Worm (Caenorhabditis elegans) whole organism, L1 larva: ENCODE results near the gene cyp-13B2.

Source experiments
- C16A3.4 ChIP-seq: fragments of 150-350 bp; optimal IDR thresholded peaks from 2 replicates; lab custom pipeline; 2014; ENCODE audit warnings: missing biosample characterization, missing genetic modification characterization
- F16B12.6 ChIP-seq: fragments of 150-350 bp; optimal IDR thresholded peaks from 2 replicates; lab custom pipeline; 2014; ENCODE audit warnings: missing biosample characterization, missing genetic modification characterization
- ceh-88 ChIP-seq: fragments of 200-800 bp; sonication (Bioruptor generic); IDR thresholded peaks from 2 replicates; pipeline ENCODE4 v1.3.6; 2022; ENCODE audit warnings: missing genetic modification characterization, missing compliant biosample characterization
- efl-1 ChIP-seq, 4 experiments: fragments of 150-350 bp; optimal IDR thresholded peaks in 3 of 4; peaks in 1 of 4; 1 replicate in 1 of 4; 2 replicates in 3 of 4; lab custom pipeline; 2014; ENCODE audit warnings: missing biosample characterization in 2 of 4, missing genetic modification characterization in 2 of 4, missing genetic modification reagents in 2 of 4
- egl-13 ChIP-seq: sonication (generic microtip); optimal IDR thresholded peaks from 2 replicates; lab custom pipeline; 2016; ENCODE audit warnings: missing genotype, missing genetic modification reagents, missing genetic modification characterization, missing compliant biosample characterization
- elt-2 ChIP-seq: sonication (generic microtip); optimal IDR thresholded peaks from 2 replicates; lab custom pipeline; 2016; ENCODE audit warnings: missing genetic modification characterization, mild to moderate bottlenecking, inconsistent platforms, missing compliant biosample characterization, missing genetic modification reagents
- elt-3 ChIP-seq, 6 experiments: fragments of 150-350 bp in 1 of 6; sonication (generic microtip); optimal IDR thresholded peaks; 2 replicates each; lab custom pipeline; 2017 to 2018; ENCODE audit warnings: missing biosample characterization in 6 of 6, missing genetic modification characterization in 6 of 6, inconsistent platforms in 1 of 6
- ets-5 ChIP-seq: fragments of 200-800 bp; sonication (Bioruptor generic); IDR thresholded peaks from 2 replicates; pipeline ENCODE4 v1.3.6; 2022; ENCODE audit warnings: missing genetic modification characterization, missing compliant biosample characterization
- fkh-8 ChIP-seq: sonication (generic microtip); optimal IDR thresholded peaks from 2 replicates; lab custom pipeline; 2016; ENCODE audit warnings: mild to moderate bottlenecking, missing genetic modification characterization, missing compliant biosample characterization
- grh-1 ChIP-seq: fragments of 200-800 bp; sonication (Bioruptor generic); IDR thresholded peaks from 2 replicates; pipeline ENCODE4 v1.3.6; 2022; ENCODE audit warnings: missing genetic modification reagents, missing genetic modification characterization, missing compliant biosample characterization
- hpl-2 ChIP-seq: fragments of 150-350 bp; optimal IDR thresholded peaks from 2 replicates; lab custom pipeline; 2014; ENCODE audit warnings: missing biosample characterization, missing genetic modification reagents, missing genetic modification characterization
- jun-1 ChIP-seq: fragments of 150-350 bp; optimal IDR thresholded peaks from 2 replicates; lab custom pipeline; 2014; ENCODE audit warnings: missing biosample characterization, missing genetic modification reagents, missing genetic modification characterization
- lin-13 ChIP-seq: fragments of 150-350 bp; optimal IDR thresholded peaks from 2 replicates; lab custom pipeline; 2014; ENCODE audit warnings: missing biosample characterization, missing genetic modification reagents, missing genetic modification characterization
- lin-15B ChIP-seq: fragments of 150-350 bp; sonication (generic microtip); optimal IDR thresholded peaks from 3 replicates; lab custom pipeline; 2014; ENCODE audit warnings: missing biosample characterization, missing genetic modification characterization
- lin-35 ChIP-seq, 2 experiments: fragments of 150-350 bp; optimal IDR thresholded peaks; 2 replicates each; lab custom pipeline; 2014; ENCODE audit warnings: missing biosample characterization in 2 of 2, missing genetic modification characterization in 2 of 2, missing genetic modification reagents in 2 of 2
- lin-39 ChIP-seq: fragments of 150-350 bp; optimal IDR thresholded peaks from 2 replicates; lab custom pipeline; 2014; ENCODE audit warnings: missing biosample characterization, missing genetic modification reagents, missing genetic modification characterization
- mdl-1 ChIP-seq, 2 experiments: fragments of 150-350 bp; optimal IDR thresholded peaks; 2 replicates each; lab custom pipeline; 2014 to 2017; ENCODE audit warnings: missing biosample characterization in 2 of 2, missing genetic modification characterization in 2 of 2, inconsistent platforms in 1 of 2
- nhr-19 ChIP-seq: fragments of 200-800 bp; sonication (Bioruptor generic); conservative IDR thresholded peaks from 2 replicates; pipeline ENCODE4 v1.3.6; 2022; ENCODE audit warnings: missing genetic modification characterization, missing compliant biosample characterization
- nhr-20 ChIP-seq: sonication (generic microtip); optimal IDR thresholded peaks from 2 replicates; lab custom pipeline; 2016; ENCODE audit warnings: mild to moderate bottlenecking, missing genetic modification characterization, missing compliant biosample characterization
- nhr-28 ChIP-seq: fragments of 150-350 bp; optimal IDR thresholded peaks from 2 replicates; lab custom pipeline; 2014; ENCODE audit warnings: missing biosample characterization, missing genetic modification characterization
- nhr-47 ChIP-seq: sonication (generic microtip); optimal IDR thresholded peaks from 2 replicates; lab custom pipeline; 2016; ENCODE audit warnings: mild to moderate bottlenecking, missing genetic modification characterization, moderate library complexity, missing compliant biosample characterization
- nhr-84 ChIP-seq: sonication (generic microtip); optimal IDR thresholded peaks from 2 replicates; lab custom pipeline; 2017; ENCODE audit warnings: missing biosample characterization, missing genetic modification characterization
- nhr-90 ChIP-seq: sonication (generic microtip); optimal IDR thresholded peaks from 2 replicates; lab custom pipeline; 2016; ENCODE audit warnings: mild to moderate bottlenecking, missing genetic modification characterization, missing compliant biosample characterization; ENCODE audit not compliant: poor library complexity
- pax-3 ChIP-seq: fragments of 200-800 bp; sonication (Bioruptor generic); optimal IDR thresholded peaks from 2 replicates; lab custom pipeline; 2018; ENCODE audit warnings: mild to moderate bottlenecking, missing genetic modification characterization, moderate library complexity, missing compliant biosample characterization
- pqm-1 ChIP-seq: sonication (generic microtip); optimal IDR thresholded peaks from 3 replicates; lab custom pipeline; 2017; ENCODE audit warnings: missing biosample characterization, missing genetic modification characterization
- rnt-1 ChIP-seq: sonication (generic microtip); optimal IDR thresholded peaks from 2 replicates; lab custom pipeline; 2016; ENCODE audit warnings: mild to moderate bottlenecking, missing genetic modification characterization, moderate library complexity, missing compliant biosample characterization
- skn-1 ChIP-seq: fragments of 150-350 bp; optimal IDR thresholded peaks from 2 replicates; lab custom pipeline; 2014; ENCODE audit warnings: missing biosample characterization, missing genetic modification characterization
- sox-4 ChIP-seq: sonication (generic microtip); optimal IDR thresholded peaks from 2 replicates; lab custom pipeline; 2016; ENCODE audit warnings: missing genetic modification characterization, missing compliant biosample characterization
- tlp-1 ChIP-seq: fragments of 150-350 bp; optimal IDR thresholded peaks from 2 replicates; lab custom pipeline; 2014; ENCODE audit warnings: missing biosample characterization, missing genetic modification characterization
- unc-130 ChIP-seq: fragments of 150-350 bp; optimal IDR thresholded peaks from 2 replicates; lab custom pipeline; 2017; ENCODE audit warnings: missing biosample characterization, missing genetic modification characterization, inconsistent platforms
- xbp-1 ChIP-seq: sonication (generic microtip); optimal IDR thresholded peaks from 2 replicates; lab custom pipeline; 2016; ENCODE audit warnings: missing genetic modification characterization, missing compliant biosample characterization
- ztf-4 ChIP-seq: fragments of 150-350 bp; optimal IDR thresholded peaks from 2 replicates; lab custom pipeline; 2014; ENCODE audit warnings: missing biosample characterization, missing genetic modification characterization

Gene cyp-13B2

ce11 chrX:14213314-14213713, 12.1 kb upstream of the cyp-13B2 start:
- TF ChIP-seq elt-2, result peak; percentile 29
- no peak for TF ChIP-seq nhr-84

ce11 chrX:14214520-14215023, 10.8 kb upstream of the cyp-13B2 start, which contains the start of gene K06G5.1:
Gene K06G5.1 (plus strand): TSS chrX:14214973.
- TF ChIP-seq egl-13 (tag; lab: Kevin White, UChicago), result no peak
- peak; percentile 80 for TF ChIP-seq pqm-1 (tag; lab: Kevin White, UChicago)
- no peak for TF ChIP-seq fkh-8 (tag; lab: Kevin White, UChicago)
- no peak for TF ChIP-seq xbp-1 (tag; lab: Kevin White, UChicago)
- TF ChIP-seq grh-1, result no peak
- peak in 1 of 2 experiments; percentile 44 for TF ChIP-seq lin-35 (GFP tag; optimal IDR thresholded peaks at IDR 0.05; lab: Kevin White, UChicago)
- peak; percentile 33 for TF ChIP-seq nhr-90 (tag; lab: Kevin White, UChicago)
- peak; percentile 20 for TF ChIP-seq nhr-20
- peak; percentile 14 for TF ChIP-seq hpl-2 (GFP tag; lab: Kevin White, UChicago)
- no peak for TF ChIP-seq skn-1 (tag; lab: Kevin White, UChicago)
- TF ChIP-seq tlp-1, result peak; percentile 23
- TF ChIP-seq nhr-47, result no peak
- peak; percentile 3 for TF ChIP-seq pax-3
- no peak for TF ChIP-seq lin-13 (GFP tag; lab: Kevin White, UChicago)
- TF ChIP-seq elt-2, result peak; percentile 98
- TF ChIP-seq unc-130 (tag; lab: Kevin White, UChicago), result no peak
- TF ChIP-seq ceh-88, result no peak
- TF ChIP-seq, all 84 proteins: peak for 8

ce11 chrX:14223156-14223555, 2.2 kb upstream of the cyp-13B2 start, which contains the start of gene K06G5.3:
Gene K06G5.3 (minus strand): TSS chrX:14223256.
- no peak for TF ChIP-seq nhr-20
- TF ChIP-seq lin-39 (tag; lab: Kevin White, UChicago), result no peak
- no peak for TF ChIP-seq lin-35 (GFP tag; optimal IDR thresholded peaks at IDR 0.05; lab: Kevin White, UChicago)
- TF ChIP-seq C16A3.4 (tag; lab: Kevin White, UChicago), result no peak
- TF ChIP-seq nhr-84, result no peak
- no peak for TF ChIP-seq sox-4 (tag; lab: Kevin White, UChicago)
- no peak for TF ChIP-seq nhr-47
- no peak for TF ChIP-seq elt-2
- no peak for TF ChIP-seq ztf-4 (tag; lab: Kevin White, UChicago)
- no peak for TF ChIP-seq elt-3 (tag; optimal IDR thresholded peaks at IDR 0.05; lab: Kevin White, UChicago)
- no peak for TF ChIP-seq lin-13 (GFP tag; lab: Kevin White, UChicago)
- no peak for TF ChIP-seq efl-1 (optimal IDR thresholded peaks at IDR 0.05; lab: Kevin White, UChicago)
- no peak for TF ChIP-seq efl-1 (GFP tag; optimal IDR thresholded peaks at IDR 0.05 in 1 of 2; lab: Kevin White, UChicago)
- no peak for TF ChIP-seq F16B12.6
- no peak for TF ChIP-seq ceh-88
- TF ChIP-seq mdl-1 (tag; optimal IDR thresholded peaks at IDR 0.05; lab: Kevin White, UChicago), result no peak
- no peak for TF ChIP-seq nhr-28 (tag; lab: Kevin White, UChicago)
- no peak for TF ChIP-seq nhr-19

- TF ChIP-seq rnt-1 (tag; lab: Kevin White, UChicago) (no peak), lin-39 (tag; lab: Kevin White, UChicago) (no peak), lin-15B (tag; lab: Kevin White, UChicago) (no peak), nhr-90 (tag; lab: Kevin White, UChicago) (peak; percentile 16), nhr-20 (peak; percentile 11)
These were observed 3.4 kb downstream of the cyp-13B2 start for ce11 chrX:14228764-14229163.

ce11 chrX:14231987-14232386, 6.6 kb downstream of the cyp-13B2 start:
- TF ChIP-seq jun-1 (no peak), ets-5 (no peak), lin-13 (GFP tag; lab: Kevin White, UChicago) (no peak), nhr-84 (no peak), lin-39 (tag; lab: Kevin White, UChicago) (no peak)
- TF ChIP-seq, all 84 proteins: peak for 0
